Worm (Caenorhabditis elegans) whole organism, mixed stage, embryonic: Measurements from ENCODE around the gene F08G12.5.

Experiments used
- M03D4.4 ChIP-seq: sonication (generic microtip); optimal IDR thresholded peaks from 2 replicates; lab custom pipeline; 2017; ENCODE audit warnings: mild to moderate bottlenecking, missing genetic modification characterization, missing compliant biosample characterization
- bed-3 ChIP-seq: fragments of 200-800 bp; sonication (Bioruptor generic); optimal IDR thresholded peaks from 3 replicates; lab custom pipeline; 2018; ENCODE audit warnings: mild to moderate bottlenecking, missing genetic modification characterization, moderate library complexity, missing compliant biosample characterization
- blmp-1 ChIP-seq: fragments of 150-350 bp; optimal IDR thresholded peaks from 2 replicates; lab custom pipeline; 2014; ENCODE audit warnings: missing biosample characterization, missing genetic modification characterization
- ceh-39 ChIP-seq: fragments of 150-350 bp; optimal IDR thresholded peaks from 2 replicates; lab custom pipeline; 2014; ENCODE audit warnings: missing biosample characterization, missing genetic modification characterization
- ceh-43 ChIP-seq: fragments of 200-800 bp; sonication (Bioruptor generic); optimal IDR thresholded peaks from 2 replicates; lab custom pipeline; 2018; ENCODE audit warnings: mild to moderate bottlenecking, missing genetic modification characterization, moderate library complexity, missing compliant biosample characterization
- ceh-83 ChIP-seq: fragments of 200-800 bp; sonication (Bioruptor generic); optimal IDR thresholded peaks from 2 replicates; lab custom pipeline; 2018; ENCODE audit warnings: mild to moderate bottlenecking, missing genetic modification characterization, missing compliant biosample characterization
- cnd-1 ChIP-seq: fragments of 200-800 bp; sonication (Bioruptor generic); optimal IDR thresholded peaks from 2 replicates; lab custom pipeline; 2018; ENCODE audit warnings: mild to moderate bottlenecking, missing genetic modification characterization, missing compliant biosample characterization
- elt-1 ChIP-seq: sonication (generic microtip); optimal IDR thresholded peaks from 2 replicates; lab custom pipeline; 2017; ENCODE audit warnings: missing genetic modification characterization, mild to moderate bottlenecking, missing compliant biosample characterization, antibody characterized with exemption, moderate library complexity, borderline replicate concordance; ENCODE audit not compliant: insufficient read depth
- elt-3 ChIP-seq: fragments of 150-350 bp; optimal IDR thresholded peaks from 2 replicates; lab custom pipeline; 2014; ENCODE audit warnings: missing biosample characterization, missing genetic modification characterization
- flh-1 ChIP-seq: fragments of 200-800 bp; sonication (Bioruptor generic); optimal IDR thresholded peaks from 2 replicates; lab custom pipeline; 2018; ENCODE audit warnings: mild to moderate bottlenecking, missing genetic modification characterization, moderate library complexity, missing compliant biosample characterization
- ham-2 ChIP-seq: fragments of 200-800 bp; sonication (Bioruptor generic); optimal IDR thresholded peaks from 2 replicates; lab custom pipeline; 2018; ENCODE audit warnings: mild to moderate bottlenecking, missing genetic modification characterization, missing compliant biosample characterization
- hlh-1 ChIP-seq: fragments of 150-350 bp; optimal IDR thresholded peaks from 2 replicates; lab custom pipeline; 2014; ENCODE audit warnings: missing biosample characterization, missing genetic modification reagents, missing genetic modification characterization
- lin-13 ChIP-seq: fragments of 150-350 bp; optimal IDR thresholded peaks from 2 replicates; lab custom pipeline; 2014; ENCODE audit warnings: missing biosample characterization, missing genetic modification characterization
- lin-32 ChIP-seq: fragments of 200-800 bp; sonication (Bioruptor generic); optimal IDR thresholded peaks from 2 replicates; lab custom pipeline; 2018; ENCODE audit warnings: mild to moderate bottlenecking, missing genetic modification characterization, missing compliant biosample characterization
- lsy-2 ChIP-seq: fragments of 150-350 bp; optimal IDR thresholded peaks from 2 replicates; lab custom pipeline; 2014; ENCODE audit warnings: missing biosample characterization, missing genetic modification characterization
- mab-5 ChIP-seq: fragments of 150-350 bp; optimal IDR thresholded peaks from 2 replicates; lab custom pipeline; 2014; ENCODE audit warnings: missing biosample characterization, missing genetic modification characterization
- mep-1 ChIP-seq: fragments of 150-350 bp; optimal IDR thresholded peaks from 2 replicates; lab custom pipeline; 2017; ENCODE audit warnings: missing biosample characterization, missing genetic modification reagents, missing genetic modification characterization, inconsistent platforms
- mls-2 ChIP-seq: sonication (generic microtip); optimal IDR thresholded peaks from 2 replicates; lab custom pipeline; 2016; ENCODE audit warnings: mild to moderate bottlenecking, missing genetic modification characterization, moderate library complexity, missing compliant biosample characterization
- nhr-2 ChIP-seq: fragments of 150-350 bp; optimal IDR thresholded peaks from 2 replicates; lab custom pipeline; 2014; ENCODE audit warnings: missing biosample characterization, missing genetic modification characterization
- nhr-237 ChIP-seq: fragments of 150-350 bp; optimal IDR thresholded peaks from 2 replicates; lab custom pipeline; 2014; ENCODE audit warnings: missing biosample characterization, missing genetic modification characterization
- nhr-28 ChIP-seq: fragments of 150-350 bp; optimal IDR thresholded peaks from 2 replicates; lab custom pipeline; 2014; ENCODE audit warnings: missing biosample characterization, missing genetic modification characterization
- nhr-76 ChIP-seq: sonication (generic microtip); optimal IDR thresholded peaks from 2 replicates; lab custom pipeline; 2017; ENCODE audit warnings: missing biosample characterization, missing genetic modification characterization
- pha-4 ChIP-seq: fragments of 150-350 bp; optimal IDR thresholded peaks from 2 replicates; lab custom pipeline; 2018; ENCODE audit warnings: missing biosample characterization, missing genetic modification reagents, missing genetic modification characterization
- sem-2 ChIP-seq: fragments of 200-800 bp; sonication (Bioruptor generic); optimal IDR thresholded peaks from 2 replicates; lab custom pipeline; 2018; ENCODE audit warnings: mild to moderate bottlenecking, missing genetic modification characterization, missing compliant biosample characterization
- snpc-4 ChIP-seq: fragments of 150-350 bp; optimal IDR thresholded peaks from 2 replicates; lab custom pipeline; 2014; ENCODE audit warnings: missing biosample characterization, missing genetic modification characterization
- sptf-1 ChIP-seq: sonication (generic microtip); optimal IDR thresholded peaks from 2 replicates; lab custom pipeline; 2017; ENCODE audit warnings: mild to moderate bottlenecking, missing genetic modification characterization, moderate library complexity, missing compliant biosample characterization
- tbx-8 ChIP-seq: fragments of 200-800 bp; sonication (Bioruptor generic); optimal IDR thresholded peaks from 2 replicates; lab custom pipeline; 2018; ENCODE audit warnings: mild to moderate bottlenecking, missing genetic modification characterization, moderate library complexity, missing compliant biosample characterization
- unc-120 ChIP-seq: sonication (generic microtip); optimal IDR thresholded peaks from 2 replicates; lab custom pipeline; 2017; ENCODE audit warnings: missing genetic modification characterization, missing compliant biosample characterization; ENCODE audit not compliant: poor library complexity, severe bottlenecking
- unc-39 ChIP-seq: fragments of 150-350 bp; optimal IDR thresholded peaks from 2 replicates; lab custom pipeline; 2014; ENCODE audit warnings: missing biosample characterization, missing genetic modification characterization
- unc-62 ChIP-seq: fragments of 150-350 bp; optimal IDR thresholded peaks from 2 replicates; lab custom pipeline; 2014; ENCODE audit warnings: missing biosample characterization, missing genetic modification reagents, missing genetic modification characterization
- zip-8 ChIP-seq: fragments of 150-350 bp; optimal IDR thresholded peaks from 2 replicates; lab custom pipeline; 2014; ENCODE audit warnings: missing biosample characterization, missing genetic modification characterization
- ztf-11 ChIP-seq: fragments of 150-350 bp; optimal IDR thresholded peaks from 2 replicates; lab custom pipeline; 2014; ENCODE audit warnings: missing biosample characterization, missing genetic modification characterization

The F08G12.5 gene

ce11 chrX:11281148-11281547 lies 28.9 kb downstream of the F08G12.5 start, which contains the start of gene F38B2.6:
TSS of gene F38B2.6 (minus strand) at chrX:11281248.
- TF ChIP-seq nhr-76 (no peak), sptf-1 (no peak), M03D4.4 (tag; lab: Kevin White, UChicago) (no peak), mep-1 (no peak), snpc-4 (tag; lab: Kevin White, UChicago) (no peak), unc-62 (GFP tag; lab: Kevin White, UChicago) (no peak), lin-32 (GFP tag; lab: Kevin White, UChicago) (no peak), nhr-237 (tag; lab: Kevin White, UChicago) (no peak), nhr-28 (tag; lab: Kevin White, UChicago) (no peak), blmp-1 (tag; lab: Kevin White, UChicago) (no peak), pha-4 (tag; lab: Kevin White, UChicago) (no peak), flh-1 (GFP tag; lab: Kevin White, UChicago) (no peak), lsy-2 (tag; lab: Kevin White, UChicago) (no peak), cnd-1 (tag; lab: Kevin White, UChicago) (no peak), unc-120 (tag; lab: Kevin White, UChicago) (no peak), elt-1 (no peak), elt-3 (no peak), ham-2 (no peak), ceh-83 (GFP tag; lab: Kevin White, UChicago) (no peak), ceh-43 (GFP tag; lab: Kevin White, UChicago) (no peak)
- TF ChIP-seq, all 35 proteins: peak for 0

- no peak for TF ChIP-seq sem-2
- no peak for TF ChIP-seq ceh-83 (GFP tag; lab: Kevin White, UChicago)
These were observed 30.8 kb downstream of the F08G12.5 start, which contains the start of gene F38B2.2 for ce11 chrX:11279276-11279675. TSS of gene F38B2.2 (minus strand) at chrX:11279376.

DNA sequence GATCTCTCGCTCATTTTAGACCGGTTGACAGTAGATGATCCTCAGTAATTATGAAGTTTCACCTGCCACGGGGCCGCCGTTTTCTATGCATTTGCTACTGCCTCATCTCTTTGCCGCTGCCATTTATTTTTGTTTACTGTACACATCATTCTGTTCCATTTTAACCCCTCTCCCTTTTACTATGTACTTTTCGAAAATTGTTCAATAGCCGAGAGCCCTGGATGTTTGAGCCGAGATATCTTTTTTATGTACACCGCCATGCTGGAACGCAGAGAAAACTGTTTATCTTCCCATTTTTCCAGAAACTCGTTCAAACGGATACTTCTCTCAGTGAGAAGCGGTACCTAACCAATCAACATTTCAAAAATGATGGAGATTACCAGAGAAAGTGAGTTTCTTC lies 39.2 kb downstream of the F08G12.5 start, which contains the start of gene ifa-1:
Gene ifa-1 (plus strand): TSS at position 301 of the 400 bp plus-strand sequence.
- TF ChIP-seq pha-4 (tag; lab: Kevin White, UChicago) (no peak), ceh-83 (GFP tag; lab: Kevin White, UChicago) (no peak), mls-2 (no peak), mab-5 (no peak), ztf-11 (tag; lab: Kevin White, UChicago) (no peak), tbx-8 (GFP tag; lab: Kevin White, UChicago) (no peak), elt-1 (no peak), lin-13 (tag; lab: Kevin White, UChicago) (no peak)

- TF ChIP-seq hlh-1 (tag; lab: Kevin White, UChicago) (no peak), bed-3 (GFP tag; lab: Kevin White, UChicago) (no peak), ceh-39 (tag; lab: Kevin White, UChicago) (no peak), nhr-237 (tag; lab: Kevin White, UChicago) (no peak), sptf-1 (no peak), snpc-4 (tag; lab: Kevin White, UChicago) (no peak), ztf-11 (tag; lab: Kevin White, UChicago) (no peak), nhr-2 (tag; lab: Kevin White, UChicago) (no peak)
These were observed 41.1 kb downstream of the F08G12.5 start, which contains the start of gene C03A3.3 for ce11 chrX:11268970-11269369. TSS of gene C03A3.3 (minus strand) at chrX:11269070.

- TF ChIP-seq zip-8 (tag; lab: Kevin White, UChicago): no peak
- TF ChIP-seq lin-13 (tag; lab: Kevin White, UChicago): no peak
- TF ChIP-seq mls-2: no peak
- TF ChIP-seq pha-4 (tag; lab: Kevin White, UChicago): no peak
- no peak for TF ChIP-seq ham-2
- TF ChIP-seq ceh-39 (tag; lab: Kevin White, UChicago): no peak
- no peak for TF ChIP-seq lsy-2 (tag; lab: Kevin White, UChicago)
- no peak for TF ChIP-seq elt-1
- no peak for TF ChIP-seq mab-5
- TF ChIP-seq nhr-76: no peak
- TF ChIP-seq unc-62 (GFP tag; lab: Kevin White, UChicago): no peak
- TF ChIP-seq unc-39 (tag; lab: Kevin White, UChicago): no peak
- TF ChIP-seq ztf-11 (tag; lab: Kevin White, UChicago): no peak
- TF ChIP-seq sptf-1: no peak
- no peak for TF ChIP-seq blmp-1 (tag; lab: Kevin White, UChicago)
These were observed 43.4 kb downstream of the F08G12.5 start, which contains the start of gene C03A3.9 for ce11 chrX:11266711-11267110. TSS of gene C03A3.9 (plus strand) at chrX:11267011.
